Fruit fly (Drosophila melanogaster) whole organism, embryonic: ENCODE results near the gene wisp.
A peak's percentile ranks its signal among the peaks of the same experiment; 100 is the strongest.

Experiments
- Aef1 ChIP-seq: fragments of 200-800 bp; sonication (Bioruptor generic); IDR thresholded peaks from 3 replicates; pipeline ENCODE4 v1.3.6; 2022; ENCODE audit warnings: missing biosample characterization, missing genetic modification characterization
- Atf3 ChIP-seq: fragments of 200-800 bp; sonication (Bioruptor generic); optimal IDR thresholded peaks from 3 replicates; lab custom pipeline; 2016; ENCODE audit warnings: missing biosample characterization, missing genetic modification characterization
- Bdp1 ChIP-seq: fragments of 200-800 bp; sonication (Bioruptor generic); optimal IDR thresholded peaks from 3 replicates; lab custom pipeline; 2016; ENCODE audit warnings: missing biosample characterization, missing genetic modification characterization
- CG10321 ChIP-seq: fragments of 200-800 bp; sonication (Bioruptor generic); IDR thresholded peaks from 2 replicates; pipeline ENCODE4 v1.3.6; 2022; ENCODE audit warnings: missing biosample characterization, missing genetic modification characterization
- CG10431 ChIP-seq: fragments of 200-800 bp; sonication (Bioruptor generic); optimal IDR thresholded peaks from 3 replicates; lab custom pipeline; 2018; ENCODE audit warnings: missing biosample characterization, mild to moderate bottlenecking, missing genetic modification characterization
- CG11560 ChIP-seq: fragments of 200-800 bp; sonication (Bioruptor generic); IDR thresholded peaks from 3 replicates; pipeline ENCODE4 v1.3.6; 2022; ENCODE audit warnings: missing biosample characterization, missing genetic modification characterization
- CG13123 ChIP-seq: fragments of 200-800 bp; sonication (Bioruptor generic); optimal IDR thresholded peaks from 2 replicates; lab custom pipeline; 2016; ENCODE audit warnings: missing biosample characterization, missing genetic modification characterization
- CG13894 ChIP-seq: fragments of 200-800 bp; sonication (Bioruptor generic); optimal IDR thresholded peaks from 3 replicates; lab custom pipeline; 2018; ENCODE audit warnings: missing biosample characterization, mild to moderate bottlenecking, missing genetic modification characterization, moderate library complexity
- CG1529 ChIP-seq: fragments of 200-800 bp; sonication (Bioruptor generic); optimal IDR thresholded peaks from 3 replicates; lab custom pipeline; 2018; ENCODE audit warnings: missing biosample characterization, missing genetic modification characterization
- CG1603 ChIP-seq: fragments of 200-800 bp; sonication (Bioruptor generic); optimal IDR thresholded peaks from 2 replicates; lab custom pipeline; 2019; ENCODE audit warnings: missing biosample characterization, mild to moderate bottlenecking, missing genetic modification characterization, moderate library complexity
- CG18262 ChIP-seq: fragments of 200-800 bp; optimal IDR thresholded peaks from 3 replicates; lab custom pipeline; 2019; ENCODE audit warnings: missing biosample characterization, mild to moderate bottlenecking, missing genetic modification characterization, moderate library complexity
- CG2116 ChIP-seq: fragments of 200-800 bp; sonication (Bioruptor generic); optimal IDR thresholded peaks from 3 replicates; lab custom pipeline; 2018; ENCODE audit warnings: missing biosample characterization, mild to moderate bottlenecking, missing genetic modification characterization
- CG32772 ChIP-seq: fragments of 200-800 bp; sonication (Bioruptor generic); IDR thresholded peaks from 2 replicates; pipeline ENCODE4 v1.3.6; 2022; ENCODE audit warnings: missing biosample characterization, missing genetic modification characterization
- CG3281 ChIP-seq: fragments of 200-800 bp; sonication (Bioruptor generic); optimal IDR thresholded peaks from 3 replicates; lab custom pipeline; 2017; ENCODE audit warnings: missing biosample characterization, mild to moderate bottlenecking, missing genetic modification characterization
- CG4282 ChIP-seq: fragments of 200-800 bp; sonication (Bioruptor generic); optimal IDR thresholded peaks from 2 replicates; lab custom pipeline; 2016; ENCODE audit warnings: missing biosample characterization, missing genetic modification characterization
- CG4404 ChIP-seq: fragments of 200-800 bp; sonication (Bioruptor generic); IDR thresholded peaks from 2 replicates; pipeline ENCODE4 v1.3.6; 2022; ENCODE audit warnings: missing biosample characterization, missing genetic modification characterization
- CG7271 ChIP-seq: fragments of 200-800 bp; sonication (Bioruptor generic); optimal IDR thresholded peaks from 2 replicates; lab custom pipeline; 2018; ENCODE audit warnings: missing biosample characterization, mild to moderate bottlenecking, missing genetic modification characterization, moderate library complexity
- CG7839 ChIP-seq: fragments of 200-800 bp; sonication (Bioruptor generic); optimal IDR thresholded peaks from 3 replicates; lab custom pipeline; 2018; ENCODE audit warnings: missing biosample characterization, mild to moderate bottlenecking, missing genetic modification characterization, moderate library complexity
- CG7963 ChIP-seq: fragments of 200-800 bp; sonication (Bioruptor generic); IDR thresholded peaks from 3 replicates; pipeline ENCODE4 v1.3.6; 2022; ENCODE audit warnings: missing biosample characterization, missing genetic modification characterization; ENCODE audit not compliant: partially characterized antibody
- Dbx ChIP-seq: fragments of 200-800 bp; sonication (Bioruptor generic); IDR thresholded peaks from 3 replicates; pipeline ENCODE4 v1.3.6; 2022; ENCODE audit warnings: missing biosample characterization, missing genetic modification characterization
- Deaf1 ChIP-seq: fragments of 200-800 bp; optimal IDR thresholded peaks from 3 replicates; lab custom pipeline; 2019; ENCODE audit warnings: missing biosample characterization, mild to moderate bottlenecking, missing genetic modification characterization, moderate library complexity
- Doc3 ChIP-seq: fragments of 200-800 bp; sonication (Bioruptor generic); IDR thresholded peaks from 3 replicates; pipeline ENCODE4 v1.3.6; 2022; ENCODE audit warnings: missing biosample characterization, missing genetic modification characterization; ENCODE audit not compliant: partially characterized antibody
- Dp ChIP-seq: fragments of 200-800 bp; sonication (Bioruptor generic); optimal IDR thresholded peaks from 2 replicates; lab custom pipeline; 2018; ENCODE audit warnings: missing biosample characterization, mild to moderate bottlenecking, missing genetic modification characterization, moderate library complexity
- Drgx ChIP-seq: fragments of 200-800 bp; sonication (Bioruptor generic); IDR thresholded peaks from 2 replicates; pipeline ENCODE4 v1.3.6; 2022; ENCODE audit warnings: missing biosample characterization, missing genetic modification characterization
- Fer3 ChIP-seq: fragments of 200-800 bp; sonication (Bioruptor generic); optimal IDR thresholded peaks from 2 replicates; lab custom pipeline; 2018; ENCODE audit warnings: missing biosample characterization, mild to moderate bottlenecking, missing genetic modification characterization, moderate library complexity
- HmgZ ChIP-seq: fragments of 200-800 bp; sonication (Bioruptor generic); optimal IDR thresholded peaks from 2 replicates; lab custom pipeline; 2018; ENCODE audit warnings: missing biosample characterization, mild to moderate bottlenecking, missing genetic modification characterization
- Lhr ChIP-seq: fragments of 200-800 bp; sonication (Bioruptor generic); optimal IDR thresholded peaks from 3 replicates; lab custom pipeline; 2017; ENCODE audit warnings: mild to moderate bottlenecking, missing biosample characterization, missing genetic modification reagents, missing genetic modification characterization
- Max ChIP-seq: fragments of 200-800 bp; sonication (Bioruptor generic); optimal IDR thresholded peaks from 2 replicates; lab custom pipeline; 2016; ENCODE audit warnings: missing biosample characterization, mild to moderate bottlenecking, missing genetic modification characterization
- Optix ChIP-seq: fragments of 200-800 bp; sonication (Bioruptor generic); IDR thresholded peaks from 3 replicates; pipeline ENCODE4 v1.3.6; 2022; ENCODE audit warnings: missing biosample characterization, missing genetic modification characterization
- Side ChIP-seq: fragments of 200-800 bp; sonication (Bioruptor generic); optimal IDR thresholded peaks from 2 replicates; lab custom pipeline; 2016; ENCODE audit warnings: missing biosample characterization, missing genetic modification characterization
- Spps ChIP-seq: fragments of 200-800 bp; sonication (Bioruptor generic); optimal IDR thresholded peaks from 2 replicates; lab custom pipeline; 2018; ENCODE audit warnings: missing biosample characterization, mild to moderate bottlenecking, missing genetic modification characterization
- Sry-δ ChIP-seq: fragments of 200-800 bp; sonication (Bioruptor generic); optimal IDR thresholded peaks from 2 replicates; lab custom pipeline; 2016; ENCODE audit warnings: missing biosample characterization, missing genetic modification characterization
- ab ChIP-seq: fragments of 200-800 bp; sonication (Bioruptor generic); optimal IDR thresholded peaks from 2 replicates; lab custom pipeline; 2016; ENCODE audit warnings: missing biosample characterization, missing genetic modification characterization
- ac ChIP-seq: fragments of 200-800 bp; sonication (Bioruptor generic); optimal IDR thresholded peaks from 3 replicates; lab custom pipeline; 2017; ENCODE audit warnings: missing biosample characterization, mild to moderate bottlenecking, missing genetic modification characterization
- aop ChIP-seq: fragments of 200-800 bp; sonication (Bioruptor generic); IDR thresholded peaks from 2 replicates; pipeline ENCODE4 v1.3.6; 2022; ENCODE audit warnings: missing biosample characterization, missing genetic modification characterization
- da ChIP-seq: fragments of 200-800 bp; sonication (Bioruptor generic); optimal IDR thresholded peaks from 2 replicates; lab custom pipeline; 2016; ENCODE audit warnings: missing biosample characterization, missing genetic modification characterization
- fd102C ChIP-seq: fragments of 200-800 bp; sonication (Bioruptor generic); optimal IDR thresholded peaks from 2 replicates; lab custom pipeline; 2018; ENCODE audit warnings: missing biosample characterization, mild to moderate bottlenecking, missing genetic modification characterization, moderate library complexity
- fd3F ChIP-seq: fragments of 200-800 bp; sonication (Bioruptor generic); optimal IDR thresholded peaks from 2 replicates; lab custom pipeline; 2018; ENCODE audit warnings: missing biosample characterization, mild to moderate bottlenecking, missing genetic modification characterization, moderate library complexity
- kah ChIP-seq: fragments of 200-800 bp; sonication (Bioruptor generic); optimal IDR thresholded peaks from 2 replicates; lab custom pipeline; 2018; ENCODE audit warnings: missing biosample characterization, mild to moderate bottlenecking, missing genetic modification characterization
- ken ChIP-seq: fragments of 200-800 bp; sonication (Bioruptor generic); IDR thresholded peaks from 3 replicates; pipeline ENCODE4 v1.3.6; 2022; ENCODE audit warnings: missing biosample characterization, missing genetic modification characterization
- lab ChIP-seq: fragments of 200-800 bp; sonication (Bioruptor generic); optimal IDR thresholded peaks from 3 replicates; lab custom pipeline; 2017; ENCODE audit warnings: missing biosample characterization, missing genetic modification characterization, mild to moderate bottlenecking, moderate library complexity, missing genetic modification reagents
- nerfin-1 ChIP-seq: fragments of 200-800 bp; sonication (Bioruptor generic); optimal IDR thresholded peaks from 3 replicates; lab custom pipeline; 2019; ENCODE audit warnings: missing biosample characterization, mild to moderate bottlenecking, missing genetic modification characterization, moderate library complexity
- pan ChIP-seq, 4 experiments: fragments of >200 bp in 3 of 4; fragments of 200-800 bp in 1 of 4; sonication (Bioruptor generic) in 1 of 4; optimal IDR thresholded peaks in 3 of 4; IDR thresholded peaks in 1 of 4; 2 replicates each; pipeline versions ENCODE4 v1.3.6 to Lab custom; 2017 to 2022; ENCODE audit warnings: missing biosample characterization in 2 of 4, missing genetic modification characterization in 2 of 4, mixed read lengths in 1 of 4
- rib ChIP-seq: fragments of 200-800 bp; sonication (Bioruptor generic); IDR thresholded peaks from 2 replicates; pipeline ENCODE4 v1.3.6; 2022; ENCODE audit warnings: missing biosample characterization, missing genetic modification characterization
- sc ChIP-seq, 3 experiments: fragments of >200 bp in 2 of 3; fragments of 200-800 bp in 1 of 3; sonication (Bioruptor generic) in 1 of 3; optimal IDR thresholded peaks; 2 replicates in 2 of 3; 3 replicates in 1 of 3; lab custom pipeline; 2017; ENCODE audit warnings: mild to moderate bottlenecking in 1 of 3, missing biosample characterization in 1 of 3, missing genetic modification characterization in 1 of 3, missing genetic modification reagents in 1 of 3
- scrt ChIP-seq: fragments of 200-800 bp; sonication (Bioruptor generic); optimal IDR thresholded peaks from 2 replicates; lab custom pipeline; 2018; ENCODE audit warnings: missing biosample characterization, mild to moderate bottlenecking, missing genetic modification characterization, moderate library complexity
- slp2 ChIP-seq: fragments of 200-800 bp; sonication (Bioruptor generic); optimal IDR thresholded peaks from 2 replicates; lab custom pipeline; 2016; ENCODE audit warnings: missing biosample characterization, missing genetic modification characterization
- unc-4 ChIP-seq: fragments of 200-800 bp; sonication (Bioruptor generic); IDR thresholded peaks from 2 replicates; pipeline ENCODE4 v1.3.6; 2022; ENCODE audit warnings: missing biosample characterization, missing genetic modification characterization; ENCODE audit not compliant: partially characterized antibody

The wisp gene

DNA sequence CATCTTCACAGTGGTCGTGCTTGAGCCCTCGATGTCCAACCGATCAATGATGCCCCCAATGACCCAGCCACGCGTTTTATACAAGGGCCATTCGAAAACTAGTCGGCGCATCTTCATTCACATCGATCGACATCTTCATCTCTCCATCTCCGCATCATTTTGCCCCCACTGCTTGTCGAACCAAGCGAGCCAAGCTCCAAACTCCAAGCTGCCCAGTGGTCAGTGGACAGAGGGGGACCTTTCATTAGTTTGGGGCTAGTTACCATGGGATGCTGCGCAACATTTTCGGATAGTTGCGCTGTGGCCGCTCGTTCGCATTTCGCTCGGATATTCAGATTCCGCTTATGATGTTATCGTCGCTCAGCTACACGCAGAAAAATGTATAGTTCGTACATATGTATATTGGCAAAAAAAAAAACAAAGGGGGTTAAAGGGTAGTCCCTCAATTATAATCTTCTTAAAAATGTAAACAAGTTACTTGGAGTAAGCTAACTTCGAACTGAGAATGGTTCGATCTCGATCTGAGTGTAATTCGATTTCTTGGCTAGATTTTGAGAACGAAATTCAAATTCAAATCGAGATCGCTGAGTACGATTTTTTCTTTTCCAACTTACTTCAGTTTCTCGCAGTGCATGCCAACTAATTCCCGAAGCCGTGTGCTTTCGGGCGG, 47.6 kb upstream of the wisp start, which contains the start of gene CG15740 (continued):
- TF ChIP-seq HmgZ (tag; lab: Kevin White, UChicago) (no peak), aop (GFP tag; lab: Robert Waterston, UW) (no peak), CG4404 (0 out of 2 replicates have a peak, but pooled peaks have one; percentile 21), fd102C (no peak), Max (GFP tag; lab: Kevin White, UChicago) (no peak), ac (GFP tag; lab: Kevin White, UChicago) (no peak), CG1529 (GFP tag; lab: Kevin White, UChicago) (no peak), rib (GFP tag; lab: Robert Waterston, UW) (no peak), Optix (GFP tag; lab: Robert Waterston, UW) (peak; percentile 54; the same call in 1 of the 3 replicates), unc-4 (no peak), CG3281 (GFP tag; lab: Kevin White, UChicago) (no peak), CG2116 (GFP tag; lab: Kevin White, UChicago) (no peak), Sry-δ (no peak), pan (optimal IDR thresholded peaks at IDR 0.05; lab: Kevin White, UChicago) (no peak), pan (GFP tag; optimal IDR thresholded peaks at IDR 0.05 in 1 of 2, IDR thresholded peaks at IDR 0.05 in 1 of 2) (peak in 1 of 2 experiments; percentile 55), Dp (GFP tag; lab: Kevin White, UChicago) (no peak), CG7271 (tag; lab: Kevin White, UChicago) (no peak), CG11560 (tag; lab: Robert Waterston, UW) (no peak), Dbx (GFP tag; lab: Robert Waterston, UW) (no peak), CG1603 (peak; percentile 38), Doc3 (GFP tag; lab: Robert Waterston, UW) (no peak), Drgx (GFP tag; lab: Robert Waterston, UW) (no peak), CG7839 (tag; lab: Kevin White, UChicago) (peak; percentile 55), Spps (tag; lab: Kevin White, UChicago) (no peak), ken (GFP tag; lab: Robert Waterston, UW) (no peak; the same call in 2 of the 3 replicates), kah (GFP tag; lab: Kevin White, UChicago) (no peak), slp2 (no peak), Side (no peak), CG18262 (tag; lab: Kevin White, UChicago) (no peak), Fer3 (tag; lab: Kevin White, UChicago) (peak; percentile 24), nerfin-1 (tag; lab: Kevin White, UChicago) (peak; percentile 1), CG4282 (no peak), Atf3 (GFP tag; lab: Kevin White, UChicago) (no peak), CG13123 (no peak), Lhr (no peak), CG32772 (0 out of 2 replicates have a peak, but pooled peaks have one; percentile 20), fd3F (GFP tag; lab: Kevin White, UChicago) (no peak), CG7963 (GFP tag; lab: Robert Waterston, UW) (no peak), sc (optimal IDR thresholded peaks at IDR 0.05; lab: Kevin White, UChicago) (no peak), sc (GFP tag; optimal IDR thresholded peaks at IDR 0.05; lab: Kevin White, UChicago) (no peak), Aef1 (GFP tag; lab: Robert Waterston, UW) (peak; percentile 63), da (GFP tag; lab: Kevin White, UChicago) (no peak), Deaf1 (tag; lab: Kevin White, UChicago) (no peak), CG10431 (GFP tag; lab: Kevin White, UChicago) (no peak), ab (GFP tag; lab: Kevin White, UChicago) (no peak), CG13894 (no peak), scrt (GFP tag; lab: Kevin White, UChicago) (no peak), Bdp1 (GFP tag; lab: Kevin White, UChicago) (no peak), lab (GFP tag; lab: Kevin White, UChicago) (peak; percentile 12), CG10321 (GFP tag; lab: Robert Waterston, UW) (no peak)
